Fruit fly (Drosophila melanogaster) whole organism, embryonic: ENCODE measurements around the gene Gr98d.
A peak's percentile ranks its signal among the peaks of the same experiment; 100 is the strongest.

Experiments
- Atf-2 ChIP-seq: fragments of 200-800 bp; sonication (Bioruptor generic); optimal IDR thresholded peaks from 2 replicates; lab custom pipeline; 2016; ENCODE audit warnings: missing biosample characterization, missing genetic modification characterization
- CG10147 ChIP-seq: fragments of 200-800 bp; sonication (Bioruptor generic); optimal IDR thresholded peaks from 2 replicates; lab custom pipeline; 2019; ENCODE audit warnings: missing biosample characterization, mild to moderate bottlenecking, missing genetic modification characterization, moderate library complexity
- CG10209 ChIP-seq: fragments of 200-800 bp; sonication (Bioruptor generic); optimal IDR thresholded peaks from 3 replicates; lab custom pipeline; 2017; ENCODE audit warnings: missing biosample characterization, mild to moderate bottlenecking, missing genetic modification characterization, missing genetic modification reagents
- CG11398 ChIP-seq: fragments of 200-800 bp; sonication (Bioruptor generic); optimal IDR thresholded peaks from 2 replicates; lab custom pipeline; 2016; ENCODE audit warnings: missing biosample characterization, missing genetic modification characterization
- CG12219 ChIP-seq: fragments of 200-800 bp; sonication (Bioruptor generic); optimal IDR thresholded peaks from 3 replicates; lab custom pipeline; 2018; ENCODE audit warnings: missing biosample characterization, mild to moderate bottlenecking, missing genetic modification characterization
- CG12299 ChIP-seq: fragments of 200-800 bp; sonication (Bioruptor generic); optimal IDR thresholded peaks from 2 replicates; lab custom pipeline; 2018; ENCODE audit warnings: missing biosample characterization, mild to moderate bottlenecking, missing genetic modification characterization
- CG12769 ChIP-seq: fragments of 200-800 bp; sonication (Bioruptor generic); optimal IDR thresholded peaks from 2 replicates; lab custom pipeline; 2019; ENCODE audit warnings: missing biosample characterization, mild to moderate bottlenecking, missing genetic modification characterization, moderate library complexity
- CG14860 ChIP-seq: fragments of 200-800 bp; sonication (Bioruptor generic); IDR thresholded peaks from 3 replicates; pipeline ENCODE4 v1.3.6; 2022; ENCODE audit warnings: missing biosample characterization, missing genetic modification characterization; ENCODE audit not compliant: partially characterized antibody
- CG14965 ChIP-seq: fragments of 200-800 bp; sonication (Bioruptor generic); optimal IDR thresholded peaks from 2 replicates; lab custom pipeline; 2016; ENCODE audit warnings: missing biosample characterization, missing genetic modification characterization, borderline replicate concordance
- CG1603 ChIP-seq: fragments of 200-800 bp; sonication (Bioruptor generic); optimal IDR thresholded peaks from 2 replicates; lab custom pipeline; 2019; ENCODE audit warnings: missing biosample characterization, mild to moderate bottlenecking, missing genetic modification characterization, moderate library complexity
- CG16779 ChIP-seq: fragments of 200-800 bp; sonication (Bioruptor generic); IDR thresholded peaks from 2 replicates; pipeline ENCODE4 v1.3.6; 2022; ENCODE audit warnings: missing biosample characterization, missing genetic modification characterization
- CG17328 ChIP-seq: fragments of 200-800 bp; sonication (Bioruptor generic); IDR thresholded peaks from 2 replicates; pipeline ENCODE4 v1.3.6; 2022; ENCODE audit warnings: missing biosample characterization, missing genetic modification characterization
- CG17568 ChIP-seq: fragments of 200-800 bp; sonication (Bioruptor generic); optimal IDR thresholded peaks from 2 replicates; lab custom pipeline; 2018; ENCODE audit warnings: missing biosample characterization, mild to moderate bottlenecking, missing genetic modification characterization, moderate library complexity
- CG1792 ChIP-seq: fragments of 200-800 bp; sonication (Bioruptor generic); optimal IDR thresholded peaks from 2 replicates; lab custom pipeline; 2016; ENCODE audit warnings: missing biosample characterization, missing genetic modification characterization
- CG18619 ChIP-seq: fragments of 200-800 bp; sonication (Bioruptor generic); optimal IDR thresholded peaks from 3 replicates; lab custom pipeline; 2017; ENCODE audit warnings: missing biosample characterization, mild to moderate bottlenecking, missing genetic modification characterization
- CG3726 ChIP-seq: fragments of 200-800 bp; sonication (Bioruptor generic); IDR thresholded peaks from 3 replicates; pipeline ENCODE4, ENCODE4 v1.3.6; 2022; ENCODE audit warnings: missing biosample characterization, missing genetic modification characterization
- CG42726 ChIP-seq: fragments of 200-800 bp; sonication (Bioruptor generic); IDR thresholded peaks from 2 replicates; pipeline ENCODE4 v1.3.6; 2022; ENCODE audit warnings: missing biosample characterization, missing genetic modification characterization; ENCODE audit not compliant: partially characterized antibody
- CG4360 ChIP-seq: fragments of 200-800 bp; sonication (Bioruptor generic); IDR thresholded peaks from 2 replicates; pipeline ENCODE4 v1.3.6; 2022; ENCODE audit warnings: missing biosample characterization, missing genetic modification characterization
- CG6683 ChIP-seq: fragments of 200-800 bp; sonication (Bioruptor generic); optimal IDR thresholded peaks from 2 replicates; lab custom pipeline; 2017; ENCODE audit warnings: missing biosample characterization, mild to moderate bottlenecking, missing genetic modification characterization, missing genetic modification reagents
- CG8478 ChIP-seq: fragments of >200 bp; optimal IDR thresholded peaks from 2 replicates; lab custom pipeline; 2018
- CG8924 ChIP-seq: fragments of 200-800 bp; optimal IDR thresholded peaks from 3 replicates; lab custom pipeline; 2019; ENCODE audit warnings: missing biosample characterization, mild to moderate bottlenecking, missing genetic modification characterization, moderate library complexity
- Dad ChIP-seq: fragments of 200-800 bp; sonication (Bioruptor generic); optimal IDR thresholded peaks from 3 replicates; lab custom pipeline; 2016; ENCODE audit warnings: missing biosample characterization, missing genetic modification characterization
- Doc3 ChIP-seq: fragments of 200-800 bp; sonication (Bioruptor generic); IDR thresholded peaks from 3 replicates; pipeline ENCODE4 v1.3.6; 2022; ENCODE audit warnings: missing biosample characterization, missing genetic modification characterization; ENCODE audit not compliant: partially characterized antibody
- Dref ChIP-seq: fragments of 200-800 bp; sonication (Bioruptor generic); IDR thresholded peaks from 2 replicates; pipeline ENCODE4 v1.3.6; 2022; ENCODE audit warnings: missing biosample characterization, missing genetic modification characterization
- Gsc ChIP-seq: fragments of 200-800 bp; sonication (Bioruptor generic); IDR thresholded peaks from 2 replicates; pipeline ENCODE4 v1.3.6; 2022; ENCODE audit warnings: missing biosample characterization, missing genetic modification characterization
- Gug ChIP-seq: fragments of 200-800 bp; sonication (Bioruptor generic); IDR thresholded peaks from 4 replicates; pipeline ENCODE4 v1.3.6; 2022; ENCODE audit warnings: missing biosample characterization, missing genetic modification characterization
- HHEX ChIP-seq: fragments of 200-800 bp; sonication (Bioruptor generic); optimal IDR thresholded peaks from 3 replicates; lab custom pipeline; 2017; ENCODE audit warnings: missing biosample characterization, mild to moderate bottlenecking, missing genetic modification characterization, missing genetic modification reagents
- HmgZ ChIP-seq: fragments of 200-800 bp; sonication (Bioruptor generic); optimal IDR thresholded peaks from 2 replicates; lab custom pipeline; 2018; ENCODE audit warnings: missing biosample characterization, mild to moderate bottlenecking, missing genetic modification characterization
- Kr ChIP-seq: fragments of 200-800 bp; sonication (Bioruptor generic); optimal IDR thresholded peaks from 2 replicates; lab custom pipeline; 2017; ENCODE audit warnings: missing biosample characterization, mild to moderate bottlenecking, missing genetic modification characterization
- NK7.1 ChIP-seq: fragments of 200-800 bp; sonication (Bioruptor generic); optimal IDR thresholded peaks from 3 replicates; lab custom pipeline; 2016; ENCODE audit warnings: missing biosample characterization, missing genetic modification characterization
- Nf-YB ChIP-seq: fragments of 200-800 bp; sonication (Bioruptor generic); optimal IDR thresholded peaks from 3 replicates; lab custom pipeline; 2019; ENCODE audit warnings: missing biosample characterization, mild to moderate bottlenecking, missing genetic modification characterization, moderate library complexity
- Oaz ChIP-seq: fragments of 200-800 bp; sonication (Bioruptor generic); IDR thresholded peaks from 2 replicates; pipeline ENCODE4 v1.3.6; 2022; ENCODE audit warnings: missing biosample characterization, missing genetic modification characterization
- Oli ChIP-seq: fragments of 200-800 bp; sonication (Bioruptor generic); optimal IDR thresholded peaks from 2 replicates; lab custom pipeline; 2018; ENCODE audit warnings: missing biosample characterization, mild to moderate bottlenecking, missing genetic modification characterization, moderate library complexity
- Sox100B ChIP-seq: fragments of 200-800 bp; sonication (Bioruptor generic); optimal IDR thresholded peaks from 3 replicates; lab custom pipeline; 2018; ENCODE audit warnings: missing biosample characterization, mild to moderate bottlenecking, missing genetic modification characterization
- Sox102F ChIP-seq: fragments of 200-800 bp; sonication (Bioruptor generic); optimal IDR thresholded peaks from 2 replicates; lab custom pipeline; 2018; ENCODE audit warnings: missing biosample characterization, mild to moderate bottlenecking, missing genetic modification characterization, moderate library complexity
- ap ChIP-seq: fragments of 200-800 bp; sonication (Bioruptor generic); IDR thresholded peaks from 2 replicates; pipeline ENCODE4 v1.3.6; 2022; ENCODE audit warnings: missing biosample characterization, missing genetic modification characterization
- bbx ChIP-seq: fragments of 200-800 bp; sonication (Bioruptor generic); IDR thresholded peaks from 2 replicates; pipeline ENCODE4 v1.3.6; 2022; ENCODE audit warnings: missing biosample characterization, missing genetic modification characterization; ENCODE audit not compliant: partially characterized antibody
- bcd ChIP-seq: fragments of 200-800 bp; sonication (Bioruptor generic); optimal IDR thresholded peaks from 2 replicates; lab custom pipeline; 2017; ENCODE audit warnings: missing biosample characterization, mild to moderate bottlenecking, missing genetic modification characterization
- cato ChIP-seq: fragments of 200-800 bp; sonication (Bioruptor generic); optimal IDR thresholded peaks from 2 replicates; lab custom pipeline; 2016; ENCODE audit warnings: missing biosample characterization, missing genetic modification characterization, borderline replicate concordance
- corto ChIP-seq: fragments of 200-800 bp; sonication (Bioruptor generic); optimal IDR thresholded peaks from 2 replicates; lab custom pipeline; 2016; ENCODE audit warnings: missing biosample characterization, mild to moderate bottlenecking, missing genetic modification characterization, moderate library complexity
- croc ChIP-seq: fragments of 200-800 bp; sonication (Bioruptor generic); conservative IDR thresholded peaks from 3 replicates; pipeline ENCODE4 v1.3.6; 2022; ENCODE audit warnings: missing biosample characterization, missing genetic modification characterization
- gce ChIP-seq: fragments of 200-800 bp; sonication (Bioruptor generic); IDR thresholded peaks from 3 replicates; pipeline ENCODE4 v1.3.6; 2022; ENCODE audit warnings: missing biosample characterization, missing genetic modification characterization
- h ChIP-seq: fragments of >200 bp; optimal IDR thresholded peaks from 2 replicates; lab custom pipeline; 2017
- ind ChIP-seq: fragments of 200-800 bp; sonication (Bioruptor generic); optimal IDR thresholded peaks from 3 replicates; lab custom pipeline; 2016; ENCODE audit warnings: missing biosample characterization, missing genetic modification characterization
- klu ChIP-seq: fragments of 200-800 bp; sonication (Bioruptor generic); IDR thresholded peaks from 2 replicates; pipeline ENCODE4 v1.3.6; 2022; ENCODE audit warnings: missing biosample characterization, missing genetic modification characterization
- repo ChIP-seq: fragments of 200-800 bp; sonication (Bioruptor generic); optimal IDR thresholded peaks from 2 replicates; lab custom pipeline; 2016; ENCODE audit warnings: missing biosample characterization, missing genetic modification characterization
- salm ChIP-seq: fragments of 200-800 bp; sonication (Bioruptor generic); optimal IDR thresholded peaks from 2 replicates; lab custom pipeline; 2018; ENCODE audit warnings: missing biosample characterization, mild to moderate bottlenecking, missing genetic modification characterization
- shn ChIP-seq: fragments of 200-800 bp; sonication (Bioruptor generic); optimal IDR thresholded peaks from 3 replicates; lab custom pipeline; 2016; ENCODE audit warnings: missing biosample characterization, missing genetic modification characterization
- tin ChIP-seq: fragments of 200-800 bp; sonication (Bioruptor generic); optimal IDR thresholded peaks from 3 replicates; lab custom pipeline; 2016; ENCODE audit warnings: missing biosample characterization, missing genetic modification characterization
- toy ChIP-seq: fragments of 200-800 bp; sonication (Bioruptor generic); IDR thresholded peaks from 2 replicates; pipeline ENCODE4 v1.3.6; 2022; ENCODE audit warnings: missing biosample characterization, missing genetic modification characterization
- ttk ChIP-seq: fragments of 200-800 bp; sonication (Bioruptor generic); IDR thresholded peaks from 2 replicates; pipeline ENCODE4 v2.1.2; 2022; ENCODE audit warnings: missing biosample characterization, missing genetic modification characterization
- zfh2 ChIP-seq: fragments of 200-800 bp; sonication (Bioruptor generic); optimal IDR thresholded peaks from 2 replicates; lab custom pipeline; 2016; ENCODE audit warnings: missing biosample characterization, missing genetic modification characterization

The Gr98d gene

dm6 chr3R:27556972-27557371 lies 11.1 kb downstream of the Gr98d start (continued):
- no peak for TF ChIP-seq Sox100B (GFP tag; lab: Kevin White, UChicago)
- no peak for TF ChIP-seq h
- no peak for TF ChIP-seq CG1603 (tag; lab: Kevin White, UChicago)
- TF ChIP-seq zfh2 (GFP tag; lab: Kevin White, UChicago), result peak; percentile 54
- no peak for TF ChIP-seq CG3726 (GFP tag; lab: Robert Waterston, UW)
- peak; percentile 40; the same call in 1 of the 2 replicates for TF ChIP-seq toy (GFP tag; lab: Robert Waterston, UW)
- TF ChIP-seq cato (GFP tag; lab: Kevin White, UChicago), result no peak
- TF ChIP-seq HmgZ, result no peak
- no peak for TF ChIP-seq CG8478
- TF ChIP-seq tin (GFP tag; lab: Kevin White, UChicago), result peak; percentile 23
- TF ChIP-seq CG17328 (GFP tag; lab: Robert Waterston, UW), result no peak
- peak; percentile 45 for TF ChIP-seq CG1792
- TF ChIP-seq repo (GFP tag; lab: Kevin White, UChicago), result peak; percentile 24
- no peak for TF ChIP-seq Doc3 (GFP tag; lab: Robert Waterston, UW)
- TF ChIP-seq Dref, result no peak
- no peak for TF ChIP-seq CG42726 (GFP tag; lab: Robert Waterston, UW)
- TF ChIP-seq gce (GFP tag; lab: Robert Waterston, UW), result no peak
- TF ChIP-seq Gsc (GFP tag; lab: Robert Waterston, UW), result no peak
- TF ChIP-seq CG10147 (GFP tag; lab: Kevin White, UChicago), result peak; percentile 17
- peak; percentile 13 for TF ChIP-seq CG18619
- TF ChIP-seq CG12299 (tag; lab: Kevin White, UChicago), result no peak
- TF ChIP-seq shn (GFP tag; lab: Kevin White, UChicago), result peak; percentile 13
- TF ChIP-seq Gug (GFP tag; lab: Robert Waterston, UW), result peak; percentile 57; the same call in 3 of the 4 replicates
- no peak for TF ChIP-seq NK7.1 (GFP tag; lab: Kevin White, UChicago)
- 0 out of 2 replicates have a peak, but pooled peaks have one; percentile 40 for TF ChIP-seq CG16779
- no peak for TF ChIP-seq croc (GFP tag; lab: Robert Waterston, UW)
- TF ChIP-seq CG6683 (GFP tag; lab: Kevin White, UChicago), result no peak
- no peak for TF ChIP-seq CG4360
- TF ChIP-seq Nf-YB (GFP tag; lab: Kevin White, UChicago), result no peak
- TF ChIP-seq CG14860 (GFP tag; lab: Robert Waterston, UW), result no peak
- no peak for TF ChIP-seq Kr
- TF ChIP-seq salm (tag; lab: Kevin White, UChicago), result no peak
- peak; percentile 15 for TF ChIP-seq Sox102F (GFP tag; lab: Kevin White, UChicago)
- TF ChIP-seq Oaz (GFP tag; lab: Robert Waterston, UW), result 0 out of 2 replicates have a peak, but pooled peaks have one; percentile 26
- TF ChIP-seq bcd (GFP tag; lab: Kevin White, UChicago), result peak; percentile 28
- no peak for TF ChIP-seq ap (GFP tag; lab: Robert Waterston, UW)
- no peak for TF ChIP-seq Atf-2
- TF ChIP-seq Oli, result peak; percentile 11
- no peak for TF ChIP-seq ttk
- no peak for TF ChIP-seq klu (GFP tag; lab: Robert Waterston, UW)
- TF ChIP-seq ind (GFP tag; lab: Kevin White, UChicago), result peak; percentile 47
- TF ChIP-seq CG14965, result no peak
- TF ChIP-seq corto, result no peak
- no peak for TF ChIP-seq bbx (GFP tag; lab: Robert Waterston, UW)
- TF ChIP-seq CG12769 (tag; lab: Kevin White, UChicago), result peak; percentile 28
- no peak for TF ChIP-seq CG11398 (GFP tag; lab: Kevin White, UChicago)
- no peak for TF ChIP-seq CG10209 (GFP tag; lab: Kevin White, UChicago)
- TF ChIP-seq CG17568, result no peak
- no peak for TF ChIP-seq CG8924 (tag; lab: Kevin White, UChicago)
- no peak for TF ChIP-seq CG12219 (GFP tag; lab: Kevin White, UChicago)
- no peak for TF ChIP-seq Dad (GFP tag; lab: Kevin White, UChicago)
- peak; percentile 4 for TF ChIP-seq HHEX
